Fruit fly (Drosophila melanogaster) whole organism, wandering third instar larva: ENCODE results near the gene Or71a.

Source experiments
- Abd-B ChIP-seq: fragments of >200 bp; optimal IDR thresholded peaks from 2 replicates; lab custom pipeline; 2017; ENCODE audit warnings: missing biosample characterization, missing genetic modification characterization
- CG32264 ChIP-seq: fragments of 200-800 bp; sonication (Bioruptor generic); optimal IDR thresholded peaks from 2 replicates; lab custom pipeline; 2016; ENCODE audit warnings: missing biosample characterization, missing genetic modification characterization
- CG9705 ChIP-seq: fragments of 200-800 bp; sonication (Bioruptor generic); optimal IDR thresholded peaks from 2 replicates; lab custom pipeline; 2018; ENCODE audit warnings: missing biosample characterization, mild to moderate bottlenecking, missing genetic modification characterization
- Dfd ChIP-seq: fragments of >200 bp; optimal IDR thresholded peaks from 2 replicates; lab custom pipeline; 2017; ENCODE audit warnings: missing biosample characterization, missing genetic modification characterization
- Dif ChIP-seq: fragments of 200-275, 200-300 bp; sonication (Bioruptor generic); optimal IDR thresholded peaks from 2 replicates; lab custom pipeline; 2018; ENCODE audit warnings: missing biosample characterization, missing genetic modification characterization; ENCODE audit not compliant: partially characterized antibody
- GATAd ChIP-seq: sonication (Bioruptor generic); optimal IDR thresholded peaks from 2 replicates; lab custom pipeline; 2016; ENCODE audit warnings: missing biosample characterization, missing genetic modification characterization
- HLH106 ChIP-seq: fragments of 200-800 bp; optimal IDR thresholded peaks from 3 replicates; lab custom pipeline; 2019; ENCODE audit warnings: missing biosample characterization, mild to moderate bottlenecking, missing genetic modification characterization, moderate library complexity
- Hnf4 ChIP-seq: fragments of 200-800 bp; sonication (Bioruptor generic); optimal IDR thresholded peaks from 2 replicates; lab custom pipeline; 2016; ENCODE audit warnings: missing biosample characterization, mild to moderate bottlenecking, missing genetic modification characterization
- Hr83 ChIP-seq: fragments of 200-300 bp; sonication (Bioruptor generic); optimal IDR thresholded peaks from 2 replicates; lab custom pipeline; 2016; ENCODE audit warnings: missing biosample characterization, mild to moderate bottlenecking, missing genetic modification characterization, moderate library complexity; ENCODE audit not compliant: poor library complexity, severe bottlenecking
- Jra ChIP-seq: sonication (Bioruptor generic); optimal IDR thresholded peaks from 2 replicates; lab custom pipeline; 2016; ENCODE audit warnings: missing biosample characterization, missing genetic modification characterization
- Mio ChIP-seq: sonication (Bioruptor generic); optimal IDR thresholded peaks from 2 replicates; lab custom pipeline; 2016; ENCODE audit warnings: missing biosample characterization, missing genetic modification characterization
- Myc ChIP-seq: fragments of >200 bp; optimal IDR thresholded peaks from 2 replicates; lab custom pipeline; 2017
- OdsH ChIP-seq: fragments of 200-800 bp; sonication (Bioruptor generic); optimal IDR thresholded peaks from 2 replicates; lab custom pipeline; 2016; ENCODE audit warnings: missing biosample characterization, mild to moderate bottlenecking, missing genetic modification characterization
- Rel ChIP-seq, 2 experiments: fragments of 200-800 bp; sonication (Bioruptor generic) in 1 of 2; optimal IDR thresholded peaks; 2 replicates in 1 of 2; 3 replicates in 1 of 2; lab custom pipeline; 2016 to 2019; ENCODE audit warnings: mild to moderate bottlenecking in 2 of 2, missing biosample characterization in 2 of 2, missing genetic modification characterization in 2 of 2, moderate library complexity in 1 of 2
- Sp1 ChIP-seq: fragments of 200-800 bp; sonication (Bioruptor generic); optimal IDR thresholded peaks from 3 replicates; lab custom pipeline; 2019; ENCODE audit warnings: missing biosample characterization, mild to moderate bottlenecking, missing genetic modification characterization, moderate library complexity
- Vsx2 ChIP-seq: fragments of 200-300, 225-300 bp; sonication (Bioruptor generic); optimal IDR thresholded peaks from 2 replicates; lab custom pipeline; 2018; ENCODE audit warnings: missing biosample characterization, missing genetic modification characterization; ENCODE audit not compliant: partially characterized antibody
- brk ChIP-seq: fragments of 200-800 bp; sonication (Bioruptor generic); optimal IDR thresholded peaks from 2 replicates; lab custom pipeline; 2016; ENCODE audit warnings: missing biosample characterization, mild to moderate bottlenecking, missing genetic modification characterization
- dl ChIP-seq, 2 experiments: fragments of 175-275, 200-275 bp in 1 of 2; fragments of 200-275 bp in 1 of 2; sonication (Bioruptor generic); optimal IDR thresholded peaks; lab custom pipeline; 2018; ENCODE audit warnings: mild to moderate bottlenecking in 2 of 2, missing biosample characterization in 2 of 2, missing genetic modification characterization in 2 of 2, moderate library complexity in 2 of 2; ENCODE audit not compliant: partially characterized antibody in 2 of 2, insufficient read depth in 1 of 2
- dmrt93B ChIP-seq: fragments of 200-800 bp; sonication (Bioruptor generic); optimal IDR thresholded peaks from 2 replicates; lab custom pipeline; 2018; ENCODE audit warnings: missing biosample characterization, mild to moderate bottlenecking, missing genetic modification characterization
- dsf ChIP-seq: sonication (Bioruptor generic); optimal IDR thresholded peaks from 2 replicates; lab custom pipeline; 2016; ENCODE audit warnings: missing biosample characterization, missing genetic modification characterization, borderline replicate concordance
- ey ChIP-seq: fragments of 200-800 bp; sonication (Bioruptor generic); optimal IDR thresholded peaks from 2 replicates; lab custom pipeline; 2016; ENCODE audit warnings: missing biosample characterization, missing genetic modification characterization
- fru ChIP-seq: fragments of 200-800 bp; sonication (Bioruptor generic); optimal IDR thresholded peaks from 3 replicates; lab custom pipeline; 2016; ENCODE audit warnings: missing biosample characterization, mild to moderate bottlenecking, missing genetic modification characterization
- h ChIP-seq: fragments of 200-800 bp; sonication (Bioruptor generic); optimal IDR thresholded peaks from 3 replicates; lab custom pipeline; 2016; ENCODE audit warnings: missing biosample characterization, mild to moderate bottlenecking, missing genetic modification characterization
- jim ChIP-seq: fragments of 175-275, 200-325 bp; sonication (Bioruptor generic); optimal IDR thresholded peaks from 2 replicates; lab custom pipeline; 2016; ENCODE audit warnings: missing biosample characterization, mild to moderate bottlenecking, missing genetic modification characterization
- lola ChIP-seq: fragments of >200 bp; optimal IDR thresholded peaks from 2 replicates; lab custom pipeline; 2017; ENCODE audit warnings: missing biosample characterization, missing genetic modification characterization
- pan ChIP-seq: fragments of >200 bp; optimal IDR thresholded peaks from 2 replicates; lab custom pipeline; 2017
- rgr ChIP-seq: fragments of 200-800 bp; sonication (Bioruptor generic); optimal IDR thresholded peaks from 3 replicates; lab custom pipeline; 2016; ENCODE audit warnings: missing biosample characterization, mild to moderate bottlenecking, missing genetic modification characterization
- sage ChIP-seq: fragments of 200-800 bp; sonication (Bioruptor generic); optimal IDR thresholded peaks from 2 replicates; lab custom pipeline; 2016; ENCODE audit warnings: missing biosample characterization, mild to moderate bottlenecking, missing genetic modification characterization
- tai ChIP-seq: sonication (Bioruptor generic); optimal IDR thresholded peaks from 2 replicates; lab custom pipeline; 2016; ENCODE audit warnings: missing biosample characterization, missing genetic modification characterization
- usp ChIP-seq: fragments of >200 bp; optimal IDR thresholded peaks from 2 replicates; lab custom pipeline; 2017; ENCODE audit warnings: missing biosample characterization, missing genetic modification characterization
- woc ChIP-seq: sonication (Bioruptor generic); optimal IDR thresholded peaks from 2 replicates; lab custom pipeline; 2016; ENCODE audit warnings: missing biosample characterization, mild to moderate bottlenecking, missing genetic modification characterization

Gene Or71a

dm6 chr3L:15072149-15072548 is 6.1 kb downstream of the Or71a start:
- TF ChIP-seq CG9705 = no peak
- TF ChIP-seq jim (GFP tag; lab: Kevin White, UChicago) = no peak
- peak; percentile 84 for TF ChIP-seq Myc
- TF ChIP-seq, all 38 proteins: peak for 1

dm6 chr3L:15064877-15065276 is 13.4 kb downstream of the Or71a start, which contains the start of gene Sytbeta:
Sytbeta (minus strand) TSS chr3L:15064977.
- TF ChIP-seq Abd-B (GFP tag; lab: Kevin White, UChicago) (no peak), GATAd (GFP tag; lab: Kevin White, UChicago) (no peak), Myc (no peak), Hnf4 (no peak), sage (GFP tag; lab: Kevin White, UChicago) (no peak), lola (GFP tag; lab: Kevin White, UChicago) (no peak), tai (GFP tag; lab: Kevin White, UChicago) (no peak), jim (GFP tag; lab: Kevin White, UChicago) (no peak), Dfd (GFP tag; lab: Kevin White, UChicago) (no peak), dl (GFP tag; optimal IDR thresholded peaks at IDR 0.05; lab: Kevin White, UChicago; ENCODE audit: insufficient read depth in 1 of 2, partially characterized antibody in 2 of 2) (no peak), Sp1 (no peak), Rel (GFP tag; optimal IDR thresholded peaks at IDR 0.05; lab: Kevin White, UChicago) (no peak), Rel (tag; optimal IDR thresholded peaks at IDR 0.05; lab: Kevin White, UChicago) (no peak), Dif (no peak), ey (no peak), woc (GFP tag; lab: Kevin White, UChicago) (no peak), h (GFP tag; lab: Kevin White, UChicago) (no peak), usp (no peak), dmrt93B (GFP tag; lab: Kevin White, UChicago) (no peak), pan (lab: Kevin White, UChicago) (no peak), HLH106 (tag; lab: Kevin White, UChicago) (no peak)

dm6 chr3L:15061605-15062004 is 16.6 kb downstream of the Or71a start, which contains the start of gene CG13460:
CG13460 (minus strand) TSS chr3L:15061705.
- no peak for TF ChIP-seq fru (GFP tag; lab: Kevin White, UChicago)
- no peak for TF ChIP-seq CG9705
- no peak for TF ChIP-seq dsf (GFP tag; lab: Kevin White, UChicago)
- no peak for TF ChIP-seq tai (GFP tag; lab: Kevin White, UChicago)
- no peak for TF ChIP-seq Vsx2 (GFP tag; lab: Kevin White, UChicago)
- TF ChIP-seq dl (GFP tag; optimal IDR thresholded peaks at IDR 0.05; lab: Kevin White, UChicago; ENCODE audit: insufficient read depth in 1 of 2, partially characterized antibody in 2 of 2) = no peak
- TF ChIP-seq Hr83 (GFP tag; lab: Kevin White, UChicago) = no peak
- no peak for TF ChIP-seq CG32264 (GFP tag; lab: Kevin White, UChicago)
- no peak for TF ChIP-seq OdsH
- TF ChIP-seq Mio (GFP tag; lab: Kevin White, UChicago) = no peak
- TF ChIP-seq, all 38 proteins: peak for 0

- no peak for TF ChIP-seq rgr (GFP tag; lab: Kevin White, UChicago)
- TF ChIP-seq brk (GFP tag; lab: Kevin White, UChicago) = no peak
- TF ChIP-seq Vsx2 (GFP tag; lab: Kevin White, UChicago) = no peak
- TF ChIP-seq Jra (GFP tag; lab: Kevin White, UChicago) = no peak
These were observed 23.8 kb downstream of the Or71a start, which contains the start of gene EAChm for dm6 chr3L:15054477-15054876. EAChm (plus strand) TSS chr3L:15054777.

- TF ChIP-seq Sp1 (no peak), woc (GFP tag; lab: Kevin White, UChicago) (no peak), dmrt93B (GFP tag; lab: Kevin White, UChicago) (no peak)
These were observed 24.2 kb downstream of the Or71a start, which contains the start of gene CG18649 for dm6 chr3L:15054035-15054434. CG18649 (minus strand) TSS chr3L:15054135.
